Fruit fly (Drosophila melanogaster): ENCODE measurements around the gene CG18641.

DNA sequence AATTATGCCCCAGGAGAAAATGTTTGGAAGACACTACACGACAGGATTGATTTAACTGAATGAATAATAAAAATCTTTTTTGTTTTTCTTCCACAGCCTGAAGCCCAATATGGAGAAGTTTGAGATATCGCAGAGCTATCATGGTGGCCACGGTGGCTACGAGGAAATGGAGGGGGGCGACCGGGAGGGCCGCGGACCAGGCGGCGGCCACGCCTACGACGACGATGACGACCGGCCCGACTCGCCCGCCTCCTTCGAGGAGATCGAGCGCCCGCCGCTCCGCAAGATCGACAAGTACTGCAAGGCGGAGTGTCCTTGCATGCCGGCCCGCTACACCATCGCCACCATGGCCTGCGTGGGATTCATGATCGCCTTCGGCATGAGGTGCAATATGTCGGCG, 10.5 kb downstream of the CG18641 start:
- TF ChIP-seq CG8478 (optimal IDR thresholded peaks at IDR 0.05), result no peak
- TF ChIP-seq pan (optimal IDR thresholded peaks at IDR 0.05), result no peak
- TF ChIP-seq psq (optimal IDR thresholded peaks at IDR 0.05), result no peak
- TF ChIP-seq usp (GFP tag; optimal IDR thresholded peaks at IDR 0.05), result no peak
